Worm (Caenorhabditis elegans): Measurements from ENCODE around the gene C28H8.7.

DNA sequence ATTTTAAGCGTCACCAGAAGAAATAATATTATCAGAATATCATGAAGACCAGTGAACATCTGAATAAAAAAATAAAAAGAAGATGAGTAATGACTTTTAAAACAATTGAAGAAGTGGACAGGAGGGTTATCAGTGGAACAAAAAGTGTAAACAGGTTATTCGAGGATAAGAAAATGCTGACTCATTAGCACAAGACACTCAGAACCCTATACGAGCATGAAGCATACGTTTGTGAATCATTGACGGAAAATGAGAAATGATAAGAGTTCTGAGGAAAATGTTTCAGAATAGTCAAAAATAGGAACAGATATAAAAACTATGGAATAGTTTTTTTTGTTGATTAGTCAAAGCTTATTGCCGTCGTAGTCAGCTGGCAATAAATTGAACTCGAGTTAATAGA is 46.1 kb upstream of the C28H8.7 start, which contains the start of gene zmp-1:
- TF ChIP-seq alr-1 (tag; optimal IDR thresholded peaks at IDR 0.05) (no peak), blmp-1 (tag; optimal IDR thresholded peaks at IDR 0.05; ENCODE audit: insufficient read depth) (no peak), nhr-129 (tag; optimal IDR thresholded peaks at IDR 0.05) (no peak), snpc-4 (tag; optimal IDR thresholded peaks at IDR 0.05) (no peak), crh-2 (tag; optimal IDR thresholded peaks at IDR 0.05) (no peak), ztf-11 (tag; optimal IDR thresholded peaks at IDR 0.05) (no peak), unc-39 (tag; optimal IDR thresholded peaks at IDR 0.05) (no peak), nhr-12 (tag; optimal IDR thresholded peaks at IDR 0.05) (no peak), aly-2 (tag; optimal IDR thresholded peaks at IDR 0.05) (no peak)

Data from whole organism, L2 larva.